Worm (Caenorhabditis elegans): ENCODE results near the gene srz-42.
A peak's percentile ranks its signal among the peaks of the same experiment; 100 is the strongest.

The srz-42 gene

ce11 chrIV:14119327-14119726, 9.9 kb upstream of the srz-42 start:
- TF ChIP-seq lin-11 (tag; optimal IDR thresholded peaks at IDR 0.05) (no peak), ztf-4 (tag; optimal IDR thresholded peaks at IDR 0.05) (no peak), crh-2 (tag; optimal IDR thresholded peaks at IDR 0.05) (no peak), mdl-1 (tag; optimal IDR thresholded peaks at IDR 0.05) (no peak), nhr-6 (tag; optimal IDR thresholded peaks at IDR 0.05) (no peak), blmp-1 (tag; optimal IDR thresholded peaks at IDR 0.05; ENCODE audit: insufficient read depth) (no peak), dmd-4 (tag; optimal IDR thresholded peaks at IDR 0.05) (no peak), lin-13 (GFP tag; optimal IDR thresholded peaks at IDR 0.05) (no peak), snpc-4 (tag; optimal IDR thresholded peaks at IDR 0.05) (no peak), sem-4 (tag; optimal IDR thresholded peaks at IDR 0.05) (no peak)

DNA sequence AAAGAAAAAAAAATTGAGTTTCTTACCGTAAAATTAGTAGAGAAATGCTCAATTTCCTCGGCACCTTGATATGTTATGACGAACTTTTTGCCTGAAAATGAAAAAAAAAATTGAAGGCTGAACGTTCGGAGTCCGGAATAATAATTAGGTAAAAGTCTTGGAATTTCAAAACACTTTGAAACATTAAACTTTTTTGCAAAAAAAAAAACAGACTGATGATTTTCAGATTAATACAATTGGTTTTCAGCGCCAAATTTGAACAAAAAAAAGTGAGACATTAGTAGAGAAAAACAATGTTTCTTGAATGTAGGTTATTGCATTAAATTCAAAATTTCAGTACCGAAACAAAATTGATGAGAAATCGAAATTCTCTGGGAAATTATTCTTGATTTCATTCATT, 5.2 kb upstream of the srz-42 start, which contains the start of gene nkcc-1:
Gene nkcc-1, minus strand, starts transcription at position 101 of the 400 bp plus-strand sequence.
- TF ChIP-seq nhr-237 (tag; optimal IDR thresholded peaks at IDR 0.05), result no peak
- no peak for TF ChIP-seq aly-2 (tag; optimal IDR thresholded peaks at IDR 0.05)
- TF ChIP-seq elt-3 (tag; optimal IDR thresholded peaks at IDR 0.05), result no peak
- TF ChIP-seq snpc-4 (tag; optimal IDR thresholded peaks at IDR 0.05), result no peak
- no peak for TF ChIP-seq nhr-23 (tag; optimal IDR thresholded peaks at IDR 0.05)
- no peak for TF ChIP-seq Y55F3AM.14 (GFP tag; optimal IDR thresholded peaks at IDR 0.05)
- no peak for TF ChIP-seq mab-5 (tag; optimal IDR thresholded peaks at IDR 0.05)
- no peak for TF ChIP-seq nhr-6 (tag; optimal IDR thresholded peaks at IDR 0.05)
- no peak for TF ChIP-seq mdl-1 (tag; optimal IDR thresholded peaks at IDR 0.05)
- TF ChIP-seq skn-1 (tag; optimal IDR thresholded peaks at IDR 0.05), result no peak
- TF ChIP-seq egl-27 (tag; optimal IDR thresholded peaks at IDR 0.05), result no peak

DNA sequence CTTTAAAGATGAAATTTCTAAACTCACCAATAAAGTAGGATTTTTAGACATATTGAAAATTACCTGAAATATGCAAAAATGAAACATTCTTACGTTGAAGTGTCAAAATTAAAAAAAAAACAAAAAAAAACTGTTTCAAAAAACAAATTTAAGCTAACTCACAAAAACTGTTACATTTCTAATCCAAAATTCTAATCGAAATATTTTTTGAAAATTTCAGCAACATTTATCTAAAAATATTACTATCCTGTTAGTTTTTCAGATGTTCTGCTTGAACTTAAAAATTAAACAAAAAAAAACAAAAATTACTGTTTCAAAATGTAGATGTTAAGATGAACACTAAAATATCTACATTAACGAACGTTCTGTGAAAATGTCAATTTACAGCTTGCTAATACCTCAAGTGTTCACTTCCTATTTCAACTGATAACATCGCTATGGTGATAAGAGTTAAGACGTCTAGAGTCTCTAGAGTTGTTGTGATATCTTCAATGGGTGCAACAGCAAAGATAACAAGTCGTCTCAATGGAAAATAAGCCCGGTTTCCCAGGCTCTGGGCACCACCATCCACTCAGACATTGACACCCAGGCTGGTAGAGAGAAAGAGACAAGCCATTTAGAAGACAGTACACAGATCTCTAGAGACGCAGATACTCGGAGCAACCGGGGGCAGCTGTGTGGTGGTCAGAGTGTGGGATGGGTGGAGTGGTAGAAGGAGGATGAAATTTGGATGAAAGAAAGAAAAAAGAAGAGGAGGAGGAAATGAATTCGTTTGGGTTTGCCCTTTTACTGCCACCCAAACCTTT, 1.2 kb upstream of the srz-42 start, which contains the start of gene H12I19.115:
Gene H12I19.115, minus strand, starts transcription at position 51 of the 806 bp plus-strand sequence.
- TF ChIP-seq unc-39 (tag; optimal IDR thresholded peaks at IDR 0.05) (no peak), ztf-4 (tag; optimal IDR thresholded peaks at IDR 0.05) (no peak), alr-1 (tag; optimal IDR thresholded peaks at IDR 0.05) (no peak), ZK546.5 (tag; optimal IDR thresholded peaks at IDR 0.05) (no peak), nhr-129 (tag; optimal IDR thresholded peaks at IDR 0.05) (peak; percentile 83), aly-2 (tag; optimal IDR thresholded peaks at IDR 0.05) (no peak), C34F6.9 (tag; optimal IDR thresholded peaks at IDR 0.05) (peak; percentile 30), skn-1 (tag; optimal IDR thresholded peaks at IDR 0.05) (no peak), gmeb-1 (tag; optimal IDR thresholded peaks at IDR 0.05) (no peak), ztf-11 (tag; optimal IDR thresholded peaks at IDR 0.05) (no peak), nhr-77 (tag; optimal IDR thresholded peaks at IDR 0.05) (no peak), mab-5 (tag; optimal IDR thresholded peaks at IDR 0.05) (no peak), unc-55 (GFP tag; optimal IDR thresholded peaks at IDR 0.05) (peak; percentile 15), zag-1 (tag; optimal IDR thresholded peaks at IDR 0.05) (no peak), lin-11 (tag; optimal IDR thresholded peaks at IDR 0.05) (no peak), peb-1 (tag; optimal IDR thresholded peaks at IDR 0.05) (no peak), nhr-21 (tag; optimal IDR thresholded peaks at IDR 0.05) (no peak), mdl-1 (tag; optimal IDR thresholded peaks at IDR 0.05) (no peak), fos-1 (tag; optimal IDR thresholded peaks at IDR 0.05) (no peak), nhr-6 (tag; optimal IDR thresholded peaks at IDR 0.05) (no peak), unc-62 (GFP tag; optimal IDR thresholded peaks at IDR 0.05) (no peak), nhr-11 (tag; optimal IDR thresholded peaks at IDR 0.05) (no peak), crh-2 (tag; optimal IDR thresholded peaks at IDR 0.05) (no peak), lsy-2 (tag; optimal IDR thresholded peaks at IDR 0.05) (no peak)

ce11 chrIV:14131770-14132169, 2.6 kb downstream of the srz-42 start, which contains the start of gene srz-59:
TSS of gene srz-59 (plus strand) at chrIV:14132070.
- TF ChIP-seq nhr-11 (tag; optimal IDR thresholded peaks at IDR 0.05), result no peak
- no peak for TF ChIP-seq ztf-11 (tag; optimal IDR thresholded peaks at IDR 0.05)
- no peak for TF ChIP-seq lsy-2 (tag; optimal IDR thresholded peaks at IDR 0.05)
- TF ChIP-seq Y55F3AM.14 (GFP tag; optimal IDR thresholded peaks at IDR 0.05), result no peak
- no peak for TF ChIP-seq nhr-129 (tag; optimal IDR thresholded peaks at IDR 0.05)

ce11 chrIV:14133400-14133799, 4.2 kb downstream of the srz-42 start:
- TF ChIP-seq F13H6.1 (tag; optimal IDR thresholded peaks at IDR 0.05), result no peak
- TF ChIP-seq nhr-11 (tag; optimal IDR thresholded peaks at IDR 0.05), result no peak
- no peak for TF ChIP-seq lin-39 (tag; optimal IDR thresholded peaks at IDR 0.05)
- TF ChIP-seq egl-27 (tag; optimal IDR thresholded peaks at IDR 0.05), result no peak
- TF ChIP-seq mbf-1 (tag; optimal IDR thresholded peaks at IDR 0.05), result no peak
- no peak for TF ChIP-seq sem-4 (tag; optimal IDR thresholded peaks at IDR 0.05)
